Fruit fly (Drosophila melanogaster): ENCODE measurements around the gene CG1299.

The CG1299 gene

DNA sequence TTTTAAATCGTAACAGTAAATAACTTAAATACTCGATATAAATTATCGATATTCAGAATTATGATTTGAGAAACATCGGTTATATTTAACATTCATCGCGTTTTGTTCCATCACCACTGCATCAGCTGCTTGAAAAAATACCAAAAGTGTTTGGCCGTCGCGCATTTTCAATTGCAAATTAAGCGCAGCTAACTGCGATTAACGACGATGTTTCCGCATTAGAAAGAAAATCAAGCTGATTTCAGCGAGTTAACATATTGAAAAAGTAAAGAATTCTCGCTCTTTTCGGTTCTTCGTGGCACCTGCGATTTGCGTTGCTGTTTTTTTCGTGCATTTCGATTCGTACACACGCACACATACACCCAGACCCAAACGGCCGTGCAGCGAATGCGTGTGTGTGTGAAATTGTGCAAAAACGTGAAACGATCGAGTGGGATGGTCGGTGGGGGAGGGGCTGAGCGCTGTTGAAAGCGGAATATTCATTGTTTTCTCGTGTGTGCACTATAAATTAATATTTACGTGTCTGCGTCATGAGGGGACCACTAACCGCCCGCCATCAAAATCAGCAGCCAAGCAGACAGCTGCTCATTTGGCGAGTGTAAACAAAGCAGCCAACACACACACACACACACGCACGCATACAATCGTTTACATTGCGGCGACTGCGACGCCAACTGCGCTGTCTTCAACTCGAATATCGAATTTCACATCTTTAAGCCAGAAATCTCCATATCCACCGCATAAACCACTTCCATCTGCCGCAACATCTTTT lies 40.2 kb upstream of the CG1299 start, which contains the start of gene Ack:
TSS of gene Ack (plus strand) at position 115 of the 772 bp plus-strand sequence.
- TF ChIP-seq CG33017 (tag; optimal IDR thresholded peaks at IDR 0.05): no peak
- peak; percentile 79 for TF ChIP-seq Mnt (GFP tag; optimal IDR thresholded peaks at IDR 0.05)
- peak; percentile 58 for TF ChIP-seq cic (GFP tag; optimal IDR thresholded peaks at IDR 0.05)
- peak; percentile 45 for TF ChIP-seq CG12768 (GFP tag; optimal IDR thresholded peaks at IDR 0.05)
- peak; percentile 51 for TF ChIP-seq CG11617 (GFP tag; optimal IDR thresholded peaks at IDR 0.05)
- TF ChIP-seq toe (GFP tag; optimal IDR thresholded peaks at IDR 0.05): peak; percentile 16
- TF ChIP-seq CG14711 (tag; optimal IDR thresholded peaks at IDR 0.05): no peak
- TF ChIP-seq CG7101 (tag; optimal IDR thresholded peaks at IDR 0.05): no peak
- peak; percentile 32 for TF ChIP-seq Clk (GFP tag; optimal IDR thresholded peaks at IDR 0.05)
- TF ChIP-seq tj (GFP tag; optimal IDR thresholded peaks at IDR 0.05): peak; percentile 37
- peak; percentile 76 for TF ChIP-seq bab1 (GFP tag; optimal IDR thresholded peaks at IDR 0.05)

DNA sequence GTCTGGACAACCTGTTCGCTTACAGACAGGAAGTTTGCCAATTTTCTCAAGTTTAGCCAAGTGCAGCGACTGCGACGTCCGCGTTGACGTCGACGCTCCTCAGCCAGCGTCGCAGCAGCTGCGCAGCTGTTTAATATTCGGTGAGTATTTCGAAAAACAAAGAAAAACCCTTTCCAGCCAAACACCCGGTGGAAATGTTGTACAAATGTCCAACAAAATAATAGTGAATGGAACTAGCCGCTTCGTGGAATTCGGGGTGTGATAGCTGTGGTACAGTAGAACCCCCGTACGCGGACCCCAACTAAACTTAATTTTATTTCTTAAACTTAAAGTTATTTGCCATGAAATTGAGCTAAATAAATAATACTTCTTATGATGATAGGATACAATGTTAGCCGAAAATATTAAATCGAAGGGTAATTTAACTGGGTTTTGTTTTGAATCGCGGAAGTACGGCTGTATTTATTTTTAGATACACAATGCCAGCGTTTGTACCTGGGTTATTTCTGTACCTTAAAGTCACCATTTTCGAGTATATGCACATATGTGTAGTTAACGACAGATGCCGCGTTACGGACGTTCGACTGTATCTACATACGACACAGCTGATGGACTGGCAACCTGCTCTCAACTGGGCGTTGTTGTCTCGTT lies 39.5 kb upstream of the CG1299 start:
- TF ChIP-seq CG7045 (GFP tag; optimal IDR thresholded peaks at IDR 0.05) (peak; percentile 38), pad (GFP tag; optimal IDR thresholded peaks at IDR 0.05) (peak; percentile 21), Clk (GFP tag; optimal IDR thresholded peaks at IDR 0.05) (no peak), CG5204 (GFP tag; optimal IDR thresholded peaks at IDR 0.05) (no peak), cic (GFP tag; optimal IDR thresholded peaks at IDR 0.05) (no peak), toe (GFP tag; optimal IDR thresholded peaks at IDR 0.05) (no peak), CG11617 (GFP tag; optimal IDR thresholded peaks at IDR 0.05) (peak; percentile 31), CG14711 (tag; optimal IDR thresholded peaks at IDR 0.05) (peak; percentile 32), tj (GFP tag; optimal IDR thresholded peaks at IDR 0.05) (no peak), CG33017 (tag; optimal IDR thresholded peaks at IDR 0.05) (peak; percentile 33), Mnt (GFP tag; optimal IDR thresholded peaks at IDR 0.05) (no peak), ovo (GFP tag; optimal IDR thresholded peaks at IDR 0.05) (no peak), CG12768 (GFP tag; optimal IDR thresholded peaks at IDR 0.05) (peak; percentile 23), CG7101 (tag; optimal IDR thresholded peaks at IDR 0.05) (peak; percentile 16), Hr96 (GFP tag; optimal IDR thresholded peaks at IDR 0.05) (no peak), bab1 (GFP tag; optimal IDR thresholded peaks at IDR 0.05) (peak; percentile 68), Crg-1 (GFP tag; optimal IDR thresholded peaks at IDR 0.05) (peak; percentile 21), kay (GFP tag; ENCODE audit: borderline replicate concordance) (peak; percentile 42), cnc (optimal IDR thresholded peaks at IDR 0.05) (no peak), CG1620 (GFP tag; optimal IDR thresholded peaks at IDR 0.05) (peak; percentile 28)

DNA sequence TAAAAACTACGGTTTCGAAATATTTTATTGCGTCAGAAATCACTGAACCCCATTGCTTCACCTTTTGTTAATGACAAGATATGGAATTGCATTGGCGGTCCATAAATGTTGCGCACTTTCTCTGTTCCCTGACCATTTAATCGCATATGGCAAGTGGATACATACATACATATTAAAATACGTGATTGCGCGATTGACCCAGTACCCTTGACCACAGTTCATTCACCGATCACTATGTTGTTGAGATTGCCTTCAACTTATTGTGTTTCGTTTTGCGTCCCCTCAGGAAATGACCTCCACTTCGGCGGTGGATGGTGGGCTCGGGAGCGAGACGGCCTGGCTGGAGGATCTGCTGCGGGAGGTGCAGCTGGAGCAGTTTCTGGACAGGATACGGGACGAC lies 38.3 kb upstream of the CG1299 start:
- TF ChIP-seq Mnt (GFP tag; optimal IDR thresholded peaks at IDR 0.05) (no peak), CG33017 (tag; optimal IDR thresholded peaks at IDR 0.05) (no peak), cnc (optimal IDR thresholded peaks at IDR 0.05) (no peak), ovo (GFP tag; optimal IDR thresholded peaks at IDR 0.05) (no peak), pad (GFP tag; optimal IDR thresholded peaks at IDR 0.05) (no peak), CG7045 (GFP tag; optimal IDR thresholded peaks at IDR 0.05) (no peak), kay (GFP tag; ENCODE audit: borderline replicate concordance) (no peak), Clk (GFP tag; optimal IDR thresholded peaks at IDR 0.05) (no peak), CG7101 (tag; optimal IDR thresholded peaks at IDR 0.05) (no peak), toe (GFP tag; optimal IDR thresholded peaks at IDR 0.05) (no peak), Crg-1 (GFP tag; optimal IDR thresholded peaks at IDR 0.05) (no peak), CG1620 (GFP tag; optimal IDR thresholded peaks at IDR 0.05) (no peak), cic (GFP tag; optimal IDR thresholded peaks at IDR 0.05) (no peak)

DNA sequence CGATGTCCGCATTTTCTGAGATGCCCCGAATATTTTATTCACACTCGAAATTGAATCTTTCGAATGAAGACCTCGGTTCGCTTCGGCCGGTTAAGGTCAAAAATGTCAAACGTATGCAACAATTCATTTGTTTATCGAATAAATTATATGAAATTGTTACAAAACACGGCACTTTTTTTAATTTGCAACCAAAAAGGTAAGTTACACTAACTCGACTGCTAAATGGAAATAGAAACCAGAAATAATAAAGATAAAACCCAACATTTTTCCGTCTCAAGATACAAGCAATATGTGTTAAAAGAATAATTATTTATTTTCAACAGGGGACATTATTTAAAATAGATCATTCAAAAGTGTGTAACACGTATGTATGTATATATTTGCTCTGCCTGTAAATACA lies 34.5 kb upstream of the CG1299 start:
- TF ChIP-seq kay (GFP tag; ENCODE audit: borderline replicate concordance): peak; percentile 84
- no peak for TF ChIP-seq Mnt (GFP tag; optimal IDR thresholded peaks at IDR 0.05)

DNA sequence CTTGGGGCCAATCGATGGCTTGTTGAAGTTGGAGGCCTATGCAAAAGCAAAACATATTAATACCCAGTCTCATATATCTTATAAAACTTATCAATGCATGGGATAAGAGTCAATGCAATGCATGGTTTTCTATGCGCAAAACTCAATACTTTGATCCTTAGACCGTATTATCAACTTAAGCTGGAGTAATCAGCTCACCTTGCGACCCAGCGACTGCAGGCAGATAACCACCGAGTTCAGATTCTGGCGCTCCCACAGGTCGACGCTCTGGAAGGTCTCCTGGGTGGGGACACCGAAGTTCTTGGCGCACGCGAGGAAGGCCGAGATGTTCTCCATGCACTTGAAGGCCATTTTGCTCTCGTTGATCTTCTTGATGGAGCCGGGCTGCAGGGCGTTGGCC lies 33.4 kb upstream of the CG1299 start:
- TF ChIP-seq toe (GFP tag; optimal IDR thresholded peaks at IDR 0.05) (no peak), tj (GFP tag; optimal IDR thresholded peaks at IDR 0.05) (no peak), CG7045 (GFP tag; optimal IDR thresholded peaks at IDR 0.05) (no peak)

DNA sequence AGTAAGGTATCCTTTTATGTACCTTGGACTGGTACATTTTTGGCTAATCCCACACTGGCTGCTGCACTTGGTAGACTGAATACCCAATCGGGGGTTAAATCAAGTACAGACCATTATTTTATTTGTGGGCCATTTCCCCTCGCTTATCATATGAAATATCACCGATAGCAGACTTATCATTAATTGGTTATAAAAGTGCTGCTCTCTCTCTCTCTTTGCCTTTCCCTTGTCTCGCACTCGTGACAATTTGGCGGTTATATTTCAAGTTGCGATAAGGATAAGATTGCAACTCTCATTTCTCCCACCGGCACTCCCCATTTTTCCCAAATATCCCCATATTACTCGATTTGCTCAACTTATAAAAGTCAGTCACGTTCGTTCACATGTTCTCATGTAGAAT lies 32.8 kb upstream of the CG1299 start:
- peak; percentile 51 for TF ChIP-seq pad (GFP tag; optimal IDR thresholded peaks at IDR 0.05)
- TF ChIP-seq tj (GFP tag; optimal IDR thresholded peaks at IDR 0.05): no peak
- TF ChIP-seq Crg-1 (GFP tag; optimal IDR thresholded peaks at IDR 0.05): no peak

Measured in whole organism, adult.